Fruit fly (Drosophila melanogaster) whole organism, embryonic: ENCODE measurements around the gene Hel25E.

Experiments used
- Aef1 ChIP-seq: fragments of 200-800 bp; sonication (Bioruptor generic); IDR thresholded peaks from 3 replicates; pipeline ENCODE4 v1.3.6; 2022; ENCODE audit warnings: missing biosample characterization, missing genetic modification characterization
- Bteb2 ChIP-seq: fragments of 200-800 bp; sonication (Bioruptor generic); optimal IDR thresholded peaks from 2 replicates; lab custom pipeline; 2016; ENCODE audit warnings: missing biosample characterization, missing genetic modification characterization
- CG10267 ChIP-seq: fragments of 200-800 bp; sonication (Bioruptor generic); optimal IDR thresholded peaks from 2 replicates; lab custom pipeline; 2018; ENCODE audit warnings: missing biosample characterization, mild to moderate bottlenecking, missing genetic modification characterization, moderate library complexity
- CG10274 ChIP-seq: fragments of 200-800 bp; sonication (Bioruptor generic); optimal IDR thresholded peaks from 3 replicates; lab custom pipeline; 2017; ENCODE audit warnings: missing biosample characterization, mild to moderate bottlenecking, missing genetic modification characterization
- CG10543 ChIP-seq: fragments of 200-800 bp; sonication (Bioruptor generic); optimal IDR thresholded peaks from 3 replicates; lab custom pipeline; 2017; ENCODE audit warnings: missing biosample characterization, mild to moderate bottlenecking, missing genetic modification characterization, moderate library complexity
- CG1233 ChIP-seq: fragments of 200-800 bp; sonication (Bioruptor generic); optimal IDR thresholded peaks from 4 replicates; lab custom pipeline; 2018; ENCODE audit warnings: missing biosample characterization, mild to moderate bottlenecking, missing genetic modification characterization
- CG13123 ChIP-seq: fragments of 200-800 bp; sonication (Bioruptor generic); optimal IDR thresholded peaks from 2 replicates; lab custom pipeline; 2016; ENCODE audit warnings: missing biosample characterization, missing genetic modification characterization
- CG13424 ChIP-seq: fragments of 200-800 bp; sonication (Bioruptor generic); optimal IDR thresholded peaks from 2 replicates; lab custom pipeline; 2019; ENCODE audit warnings: missing biosample characterization, mild to moderate bottlenecking, missing genetic modification characterization, moderate library complexity
- CG13624 ChIP-seq: fragments of 200-800 bp; sonication (Bioruptor generic); optimal IDR thresholded peaks from 2 replicates; lab custom pipeline; 2016; ENCODE audit warnings: missing biosample characterization, missing genetic modification characterization
- CG15601 ChIP-seq: fragments of 200-800 bp; sonication (Bioruptor generic); optimal IDR thresholded peaks from 3 replicates; lab custom pipeline; 2019; ENCODE audit warnings: missing biosample characterization, mild to moderate bottlenecking, missing genetic modification characterization, moderate library complexity
- CG1603 ChIP-seq: fragments of 200-800 bp; sonication (Bioruptor generic); optimal IDR thresholded peaks from 2 replicates; lab custom pipeline; 2019; ENCODE audit warnings: missing biosample characterization, mild to moderate bottlenecking, missing genetic modification characterization, moderate library complexity
- CG17568 ChIP-seq: fragments of 200-800 bp; sonication (Bioruptor generic); optimal IDR thresholded peaks from 2 replicates; lab custom pipeline; 2018; ENCODE audit warnings: missing biosample characterization, mild to moderate bottlenecking, missing genetic modification characterization, moderate library complexity
- CG1832 ChIP-seq: fragments of 200-800 bp; sonication (Bioruptor generic); optimal IDR thresholded peaks from 2 replicates; lab custom pipeline; 2017; ENCODE audit warnings: missing biosample characterization, mild to moderate bottlenecking, missing genetic modification characterization, inconsistent platforms
- CG18599 ChIP-seq: fragments of 200-800 bp; sonication (Bioruptor generic); optimal IDR thresholded peaks from 3 replicates; lab custom pipeline; 2017; ENCODE audit warnings: missing biosample characterization, missing genetic modification characterization, mild to moderate bottlenecking, moderate library complexity, missing genetic modification reagents
- CG2202 ChIP-seq: fragments of 200-800 bp; sonication (Bioruptor generic); optimal IDR thresholded peaks from 2 replicates; lab custom pipeline; 2018; ENCODE audit warnings: missing biosample characterization, mild to moderate bottlenecking, missing genetic modification characterization
- CG31441 ChIP-seq: fragments of 200-800 bp; sonication (Bioruptor generic); IDR thresholded peaks from 2 replicates; pipeline ENCODE4 v1.3.6; 2022; ENCODE audit warnings: missing biosample characterization, missing genetic modification characterization
- CG33213 ChIP-seq: fragments of 200-800 bp; sonication (Bioruptor generic); optimal IDR thresholded peaks from 3 replicates; lab custom pipeline; 2016; ENCODE audit warnings: missing biosample characterization, missing genetic modification characterization
- CG3407 ChIP-seq: fragments of 200-800 bp; sonication (Bioruptor generic); optimal IDR thresholded peaks from 2 replicates; lab custom pipeline; 2018; ENCODE audit warnings: missing biosample characterization, mild to moderate bottlenecking, missing genetic modification characterization
- CG6654 ChIP-seq: fragments of 200-800 bp; sonication (Bioruptor generic); optimal IDR thresholded peaks from 2 replicates; lab custom pipeline; 2017; ENCODE audit warnings: missing biosample characterization, mild to moderate bottlenecking, missing genetic modification characterization
- CG7786 ChIP-seq: fragments of 200-800 bp; sonication (Bioruptor generic); optimal IDR thresholded peaks from 2 replicates; lab custom pipeline; 2016; ENCODE audit warnings: missing biosample characterization, missing genetic modification characterization
- CG7987 ChIP-seq: fragments of 200-800 bp; sonication (Bioruptor generic); optimal IDR thresholded peaks from 2 replicates; lab custom pipeline; 2018; ENCODE audit warnings: missing biosample characterization, mild to moderate bottlenecking, missing genetic modification characterization, moderate library complexity
- CG8290 ChIP-seq, 3 experiments: fragments of 200-800 bp; sonication (Bioruptor generic); optimal IDR thresholded peaks; 2 replicates each; lab custom pipeline; 2016 to 2019; ENCODE audit warnings: missing biosample characterization in 3 of 3, missing genetic modification characterization in 3 of 3, mild to moderate bottlenecking in 2 of 3, moderate library complexity in 1 of 3
- Fer2 ChIP-seq: fragments of 200-800 bp; sonication (Bioruptor generic); optimal IDR thresholded peaks from 2 replicates; lab custom pipeline; 2018; ENCODE audit warnings: missing biosample characterization, mild to moderate bottlenecking, missing genetic modification characterization, moderate library complexity
- HLH54F ChIP-seq: fragments of 200-800 bp; sonication (Bioruptor generic); optimal IDR thresholded peaks from 3 replicates; lab custom pipeline; 2016; ENCODE audit warnings: missing biosample characterization, missing genetic modification characterization
- Lpt ChIP-seq: fragments of >200 bp; optimal IDR thresholded peaks from 2 replicates; lab custom pipeline; 2018; ENCODE audit warnings: missing biosample characterization, missing genetic modification characterization
- Oaz ChIP-seq: fragments of 200-800 bp; sonication (Bioruptor generic); IDR thresholded peaks from 2 replicates; pipeline ENCODE4 v1.3.6; 2022; ENCODE audit warnings: missing biosample characterization, missing genetic modification characterization
- PHDP ChIP-seq: fragments of 200-800 bp; sonication (Bioruptor generic); optimal IDR thresholded peaks from 3 replicates; lab custom pipeline; 2018; ENCODE audit warnings: missing biosample characterization, mild to moderate bottlenecking, missing genetic modification characterization, moderate library complexity
- Rfx ChIP-seq: fragments of 200-800 bp; sonication (Bioruptor generic); IDR thresholded peaks from 2 replicates; pipeline ENCODE4 v1.3.6; 2022; ENCODE audit warnings: missing biosample characterization, missing genetic modification characterization
- Stat92E ChIP-seq, 3 experiments: fragments of >200 bp in 2 of 3; fragments of 200-800 bp in 1 of 3; sonication (Bioruptor generic) in 1 of 3; optimal IDR thresholded peaks; 2 replicates each; lab custom pipeline; 2017 to 2019; ENCODE audit warnings: missing biosample characterization in 3 of 3, missing genetic modification characterization in 3 of 3, mild to moderate bottlenecking in 1 of 3, moderate library complexity in 1 of 3
- Xrp1 ChIP-seq: fragments of 200-800 bp; sonication (Bioruptor generic); IDR thresholded peaks from 2 replicates; pipeline ENCODE4 v1.3.6; 2022; ENCODE audit warnings: missing biosample characterization, missing genetic modification characterization
- crc ChIP-seq: fragments of 200-800 bp; sonication (Bioruptor generic); optimal IDR thresholded peaks from 2 replicates; lab custom pipeline; 2016; ENCODE audit warnings: missing biosample characterization, missing genetic modification characterization
- crp ChIP-seq, 2 experiments: fragments of 200-800 bp; sonication (Bioruptor generic); optimal IDR thresholded peaks; 2 replicates in 1 of 2; 3 replicates in 1 of 2; lab custom pipeline; 2017; ENCODE audit warnings: missing biosample characterization in 2 of 2, missing genetic modification characterization in 2 of 2, mild to moderate bottlenecking in 1 of 2, moderate library complexity in 1 of 2
- dan ChIP-seq: fragments of 200-800 bp; sonication (Bioruptor generic); IDR thresholded peaks from 2 replicates; pipeline ENCODE4 v1.3.6; 2022; ENCODE audit warnings: missing biosample characterization, missing genetic modification characterization
- fd3F ChIP-seq: fragments of 200-800 bp; sonication (Bioruptor generic); optimal IDR thresholded peaks from 2 replicates; lab custom pipeline; 2018; ENCODE audit warnings: missing biosample characterization, mild to moderate bottlenecking, missing genetic modification characterization, moderate library complexity
- fru ChIP-seq: fragments of >200 bp; optimal IDR thresholded peaks from 2 replicates; lab custom pipeline; 2017
- gro ChIP-seq: fragments of 200-800 bp; sonication (Bioruptor generic); optimal IDR thresholded peaks from 2 replicates; lab custom pipeline; 2016; ENCODE audit warnings: missing biosample characterization, missing genetic modification characterization
- ham ChIP-seq: fragments of 200-800 bp; sonication (Bioruptor generic); IDR thresholded peaks from 2 replicates; pipeline ENCODE4 v1.3.6; 2022; ENCODE audit warnings: missing biosample characterization, missing genetic modification characterization
- jing ChIP-seq: fragments of 200-800 bp; sonication (Bioruptor generic); optimal IDR thresholded peaks from 2 replicates; lab custom pipeline; 2018; ENCODE audit warnings: missing biosample characterization, mild to moderate bottlenecking, missing genetic modification characterization
- maf-S ChIP-seq: fragments of 200-800 bp; sonication (Bioruptor generic); optimal IDR thresholded peaks from 2 replicates; lab custom pipeline; 2016; ENCODE audit warnings: missing biosample characterization, missing genetic modification characterization
- oc ChIP-seq: fragments of 200-800 bp; sonication (Bioruptor generic); optimal IDR thresholded peaks from 2 replicates; lab custom pipeline; 2018; ENCODE audit warnings: missing biosample characterization, mild to moderate bottlenecking, missing genetic modification characterization, moderate library complexity
- odd ChIP-seq: fragments of 200-800 bp; sonication (Bioruptor generic); optimal IDR thresholded peaks from 2 replicates; lab custom pipeline; 2017; ENCODE audit warnings: missing biosample characterization, mild to moderate bottlenecking, missing genetic modification characterization
- pzg ChIP-seq: fragments of 200-800 bp; sonication (Bioruptor generic); optimal IDR thresholded peaks from 3 replicates; lab custom pipeline; 2018; ENCODE audit warnings: missing biosample characterization, mild to moderate bottlenecking, missing genetic modification characterization, moderate library complexity
- seq ChIP-seq: fragments of 200-800 bp; sonication (Bioruptor generic); IDR thresholded peaks from 2 replicates; pipeline ENCODE4 v1.3.6; 2022; ENCODE audit warnings: missing biosample characterization, missing genetic modification characterization
- slou ChIP-seq: fragments of 200-800 bp; sonication (Bioruptor generic); optimal IDR thresholded peaks from 3 replicates; lab custom pipeline; 2016; ENCODE audit warnings: missing biosample characterization, missing genetic modification characterization
- sna ChIP-seq: fragments of 200-800 bp; sonication (Bioruptor generic); IDR thresholded peaks from 2 replicates; pipeline ENCODE4 v1.3.6; 2022; ENCODE audit warnings: missing biosample characterization, missing genetic modification characterization; ENCODE audit not compliant: partially characterized antibody
- so ChIP-seq: fragments of 200-800 bp; sonication (Bioruptor generic); IDR thresholded peaks from 3 replicates; pipeline ENCODE4 v1.3.6; 2022; ENCODE audit warnings: missing biosample characterization, missing genetic modification characterization
- sob ChIP-seq: fragments of 200-800 bp; sonication (Bioruptor generic); IDR thresholded peaks from 2 replicates; pipeline ENCODE4 v1.3.6; 2022; ENCODE audit warnings: missing biosample characterization, missing genetic modification characterization
- stwl ChIP-seq: fragments of 200-800 bp; sonication (Bioruptor generic); optimal IDR thresholded peaks from 3 replicates; lab custom pipeline; 2018; ENCODE audit warnings: missing biosample characterization, mild to moderate bottlenecking, missing genetic modification characterization, moderate library complexity
- wdn ChIP-seq: fragments of 200-800 bp; sonication (Bioruptor generic); IDR thresholded peaks from 2 replicates; pipeline ENCODE4 v1.3.6; 2022; ENCODE audit warnings: missing biosample characterization, missing genetic modification characterization
- zfh1 ChIP-seq: fragments of 200-800 bp; sonication (Bioruptor generic); IDR thresholded peaks from 3 replicates; pipeline ENCODE4 v1.3.6; 2022; ENCODE audit warnings: missing biosample characterization, missing genetic modification characterization
- zfh2 ChIP-seq: fragments of 200-800 bp; sonication (Bioruptor generic); optimal IDR thresholded peaks from 2 replicates; lab custom pipeline; 2016; ENCODE audit warnings: missing biosample characterization, missing genetic modification characterization

Hel25E gene

dm6 chr2L:5569503-5569902, 27.4 kb upstream of the Hel25E start (continued):
- TF ChIP-seq CG18599 (GFP tag; lab: Kevin White, UChicago) (peak; percentile 70), CG17568 (GFP tag; lab: Kevin White, UChicago) (no peak), crc (GFP tag; lab: Kevin White, UChicago) (no peak), CG33213 (GFP tag; lab: Kevin White, UChicago) (no peak), sna (no peak), CG2202 (tag; lab: Kevin White, UChicago) (no peak), gro (GFP tag; lab: Kevin White, UChicago) (no peak), Aef1 (GFP tag; lab: Robert Waterston, UW) (no peak), jing (GFP tag; lab: Kevin White, UChicago) (no peak), CG13624 (GFP tag; lab: Kevin White, UChicago) (no peak), wdn (GFP tag; lab: Robert Waterston, UW) (no peak), zfh2 (no peak), slou (no peak), CG13123 (GFP tag; lab: Kevin White, UChicago) (no peak), Xrp1 (GFP tag; lab: Robert Waterston, UW) (no peak; the same call in 1 of the 2 replicates), CG15601 (tag; lab: Kevin White, UChicago) (no peak), CG10274 (GFP tag; lab: Kevin White, UChicago) (no peak), Oaz (GFP tag; lab: Robert Waterston, UW) (peak; percentile 33; the same call in 1 of the 2 replicates), CG31441 (no peak), CG6654 (GFP tag; lab: Kevin White, UChicago) (no peak), CG10543 (GFP tag; lab: Kevin White, UChicago) (no peak), HLH54F (GFP tag; lab: Kevin White, UChicago) (peak; percentile 17), Fer2 (tag; lab: Kevin White, UChicago) (no peak), Bteb2 (no peak), dan (GFP tag; lab: Robert Waterston, UW) (no peak), so (GFP tag; lab: Robert Waterston, UW) (no peak), CG7987 (GFP tag; lab: Kevin White, UChicago) (no peak), sob (GFP tag; lab: Robert Waterston, UW) (no peak; the same call in 1 of the 2 replicates), ham (no peak), fd3F (GFP tag; lab: Kevin White, UChicago) (no peak), CG13424 (tag; lab: Kevin White, UChicago) (peak; percentile 42), fru (lab: Kevin White, UChicago) (no peak), crp (GFP tag; optimal IDR thresholded peaks at IDR 0.05; lab: Kevin White, UChicago) (no peak), CG10267 (tag; lab: Kevin White, UChicago) (no peak), oc (no peak), Stat92E (GFP tag; optimal IDR thresholded peaks at IDR 0.05; lab: Kevin White, UChicago) (no peak), zfh1 (GFP tag; lab: Robert Waterston, UW) (0 out of 3 replicates have a peak, but pooled peaks have one; percentile 46), PHDP (tag; lab: Kevin White, UChicago) (no peak), CG1233 (no peak), odd (GFP tag; lab: Kevin White, UChicago) (no peak), maf-S (GFP tag; lab: Kevin White, UChicago) (no peak), stwl (tag; lab: Kevin White, UChicago) (no peak), pzg (no peak), Rfx (peak; percentile 70), seq (GFP tag; lab: Robert Waterston, UW) (no peak), Lpt (GFP tag; lab: Kevin White, UChicago) (no peak), CG1832 (GFP tag; lab: Kevin White, UChicago) (no peak), CG1603 (no peak), CG8290 (GFP tag; optimal IDR thresholded peaks at IDR 0.05; lab: Kevin White, UChicago) (no peak), CG8290 (tag; optimal IDR thresholded peaks at IDR 0.05; lab: Kevin White, UChicago) (no peak), CG3407 (GFP tag; lab: Kevin White, UChicago) (no peak), CG7786 (GFP tag; lab: Kevin White, UChicago) (no peak)
